Worm (Caenorhabditis elegans): ENCODE data around the gene fbxa-24.

fbxa-24 gene

ce11 chrII:3835915-3836314 is 19.6 kb downstream of the fbxa-24 start, which contains the start of gene oac-4:
Gene oac-4, minus strand, starts transcription at chrII:3836015.
- no peak for TF ChIP-seq him-1 (tag; optimal IDR thresholded peaks at IDR 0.05)
- TF ChIP-seq dao-5 (tag; optimal IDR thresholded peaks at IDR 0.05) = no peak
- no peak for TF ChIP-seq W03F9.2 (tag; optimal IDR thresholded peaks at IDR 0.05)

ce11 chrII:3839562-3839961 is 23.2 kb downstream of the fbxa-24 start, which contains the start of gene C17A2.4:
Gene C17A2.4, plus strand, starts transcription at chrII:3839862.
- TF ChIP-seq him-1 (tag; optimal IDR thresholded peaks at IDR 0.05) = no peak
- TF ChIP-seq W03F9.2 (tag; optimal IDR thresholded peaks at IDR 0.05) = no peak
- TF ChIP-seq dao-5 (tag; optimal IDR thresholded peaks at IDR 0.05) = no peak

ce11 chrII:3843305-3843704 is 27.0 kb downstream of the fbxa-24 start, which contains the start of the genes C17A2.7 and C17A2.3:
Gene C17A2.7, minus strand, starts transcription at chrII:3843405.
Gene C17A2.3, plus strand, starts transcription at chrII:3843609.
- TF ChIP-seq him-1 (tag; optimal IDR thresholded peaks at IDR 0.05) (no peak), W03F9.2 (tag; optimal IDR thresholded peaks at IDR 0.05) (no peak), dao-5 (tag; optimal IDR thresholded peaks at IDR 0.05) (no peak)

ce11 chrII:3846028-3846427 is 29.7 kb downstream of the fbxa-24 start, which contains the start of gene C17A2.2:
Gene C17A2.2, plus strand, starts transcription at chrII:3846328.
- no peak for TF ChIP-seq him-1 (tag; optimal IDR thresholded peaks at IDR 0.05)
- no peak for TF ChIP-seq dao-5 (tag; optimal IDR thresholded peaks at IDR 0.05)
- no peak for TF ChIP-seq W03F9.2 (tag; optimal IDR thresholded peaks at IDR 0.05)

- TF ChIP-seq W03F9.2 (tag; optimal IDR thresholded peaks at IDR 0.05) (no peak), him-1 (tag; optimal IDR thresholded peaks at IDR 0.05) (no peak), dao-5 (tag; optimal IDR thresholded peaks at IDR 0.05) (no peak)
Measured at ce11 chrII:3850655-3851054, 34.3 kb downstream of the fbxa-24 start, which contains the start of gene nhr-72. Gene nhr-72, minus strand, starts transcription at chrII:3850755.

- TF ChIP-seq dao-5 (tag; optimal IDR thresholded peaks at IDR 0.05) (no peak), W03F9.2 (tag; optimal IDR thresholded peaks at IDR 0.05) (no peak), him-1 (tag; optimal IDR thresholded peaks at IDR 0.05) (no peak)
Measured at ce11 chrII:3852654-3853053, 36.3 kb downstream of the fbxa-24 start, which contains the start of gene nhr-257. Gene nhr-257, plus strand, starts transcription at chrII:3852954.

ce11 chrII:3860826-3861225 is 44.5 kb downstream of the fbxa-24 start, which contains the start of gene oac-11:
Gene oac-11, minus strand, starts transcription at chrII:3860926.
- no peak for TF ChIP-seq dao-5 (tag; optimal IDR thresholded peaks at IDR 0.05)
- no peak for TF ChIP-seq W03F9.2 (tag; optimal IDR thresholded peaks at IDR 0.05)
- TF ChIP-seq him-1 (tag; optimal IDR thresholded peaks at IDR 0.05) = no peak

- TF ChIP-seq dao-5 (tag; optimal IDR thresholded peaks at IDR 0.05) = no peak
- no peak for TF ChIP-seq W03F9.2 (tag; optimal IDR thresholded peaks at IDR 0.05)
- no peak for TF ChIP-seq him-1 (tag; optimal IDR thresholded peaks at IDR 0.05)
Measured at ce11 chrII:3862053-3862452, 45.7 kb downstream of the fbxa-24 start.

ce11 chrII:3864652-3865051 is 48.3 kb downstream of the fbxa-24 start, which contains the start of gene nhr-261:
Gene nhr-261, minus strand, starts transcription at chrII:3864752.
- TF ChIP-seq W03F9.2 (tag; optimal IDR thresholded peaks at IDR 0.05) (no peak), dao-5 (tag; optimal IDR thresholded peaks at IDR 0.05) (no peak), him-1 (tag; optimal IDR thresholded peaks at IDR 0.05) (no peak)

Data from whole organism, L4/young adult.